Worm (Caenorhabditis elegans): Measurements from ENCODE around the gene F55G11.1.

ce11 chrIV:12906529-12906928 lies 39.9 kb downstream of the F55G11.1 start, which contains the start of gene K08D8.3:
- TF ChIP-seq unc-130 (GFP tag; optimal IDR thresholded peaks at IDR 0.05) (no peak), R02D3.7 (tag; optimal IDR thresholded peaks at IDR 0.05) (no peak), aha-1 (tag) (no peak), aly-2 (tag; optimal IDR thresholded peaks at IDR 0.05) (no peak), unc-62 (GFP tag; optimal IDR thresholded peaks at IDR 0.05 in 1 of 2) (no peak), unc-62 (tag; optimal IDR thresholded peaks at IDR 0.05) (no peak)
